Fruit fly (Drosophila melanogaster) Kc167 (cell line): ENCODE results near the gene Jon25Bii.

ENCODE experiments used
- Myc ChIP-seq: fragments of >200 bp; optimal IDR thresholded peaks from 2 replicates; lab custom pipeline; 2017; ENCODE audit warnings: missing external identifiers
- insv ChIP-seq: fragments of >200 bp; optimal IDR thresholded peaks from 3 replicates; lab custom pipeline; 2018; ENCODE audit warnings: missing external identifiers
- psq ChIP-seq: fragments of >200 bp; optimal IDR thresholded peaks from 2 replicates; lab custom pipeline; 2017; ENCODE audit warnings: missing external identifiers
- ttk ChIP-seq: sonication (Bioruptor generic); optimal IDR thresholded peaks from 2 replicates; lab custom pipeline; 2017; ENCODE audit warnings: missing external identifiers

dm6 chr2L:5002031-5002430, 49.1 kb upstream of the Jon25Bii start:
- TF ChIP-seq ttk (lab: Kevin White, UChicago) (no peak), Myc (no peak), psq (no peak), insv (lab: Kevin White, UChicago) (no peak)
